Worm (Caenorhabditis elegans) whole organism, L2 larva: ENCODE measurements around the gene C17F4.3.
"Not testable (repeated sequence)": the region's sequence is repeated elsewhere in the genome, so short reads cannot be mapped to it uniquely, and the experiment has no call there.

Experiments
- C34F6.9 ChIP-seq: fragments of 150-350 bp; optimal IDR thresholded peaks from 2 replicates; lab custom pipeline; 2014; ENCODE audit warnings: missing biosample characterization, missing genetic modification characterization
- F13H6.1 ChIP-seq: sonication (generic microtip); optimal IDR thresholded peaks from 2 replicates; lab custom pipeline; 2016; ENCODE audit warnings: missing genetic modification characterization, missing compliant biosample characterization
- R02D3.7 ChIP-seq: fragments of 150-350 bp; optimal IDR thresholded peaks from 2 replicates; lab custom pipeline; 2014; ENCODE audit warnings: missing biosample characterization, missing genetic modification characterization
- Y55F3AM.14 ChIP-seq: fragments of 200-800 bp; sonication (Bioruptor generic); optimal IDR thresholded peaks from 2 replicates; lab custom pipeline; 2018; ENCODE audit warnings: mild to moderate bottlenecking, missing genetic modification characterization, missing compliant biosample characterization
- aly-2 ChIP-seq: fragments of 150-350 bp; optimal IDR thresholded peaks from 2 replicates; lab custom pipeline; 2014; ENCODE audit warnings: missing biosample characterization, missing genetic modification characterization
- ama-1 ChIP-seq: fragments of 150-350 bp; optimal IDR thresholded peaks from 2 replicates; lab custom pipeline; 2018; ENCODE audit warnings: inconsistent platforms
- blmp-1 ChIP-seq: sonication (generic microtip); optimal IDR thresholded peaks from 2 replicates; lab custom pipeline; 2017; ENCODE audit warnings: missing genetic modification characterization, mild to moderate bottlenecking, missing compliant biosample characterization, antibody characterized with exemption, moderate library complexity; ENCODE audit not compliant: insufficient read depth
- ceh-16 ChIP-seq: fragments of 150-350 bp; optimal IDR thresholded peaks from 2 replicates; lab custom pipeline; 2014; ENCODE audit warnings: missing biosample characterization, missing genetic modification characterization
- crh-2 ChIP-seq: sonication (generic microtip); optimal IDR thresholded peaks from 2 replicates; lab custom pipeline; 2017; ENCODE audit warnings: missing biosample characterization, missing genetic modification characterization
- elt-3 ChIP-seq: sonication (generic microtip); optimal IDR thresholded peaks from 2 replicates; lab custom pipeline; 2017; ENCODE audit warnings: missing biosample characterization, missing genetic modification characterization
- gmeb-1 ChIP-seq: fragments of 150-350 bp; optimal IDR thresholded peaks from 2 replicates; lab custom pipeline; 2014; ENCODE audit warnings: missing biosample characterization, missing genetic modification characterization
- lin-11 ChIP-seq: fragments of 150-350 bp; sonication (generic microtip); optimal IDR thresholded peaks from 2 replicates; lab custom pipeline; 2014; ENCODE audit warnings: missing biosample characterization, missing genetic modification characterization, inconsistent platforms, mixed read lengths
- lin-13 ChIP-seq: fragments of 150-350 bp; optimal IDR thresholded peaks from 2 replicates; lab custom pipeline; 2014; ENCODE audit warnings: missing biosample characterization, missing genetic modification reagents, missing genetic modification characterization
- lin-39 ChIP-seq: fragments of 150-350 bp; optimal IDR thresholded peaks from 2 replicates; lab custom pipeline; 2014; ENCODE audit warnings: missing biosample characterization, missing genetic modification reagents, missing genetic modification characterization
- lsy-2 ChIP-seq, 2 experiments: fragments of 150-350 bp in 1 of 2; sonication (generic microtip) in 1 of 2; optimal IDR thresholded peaks; 2 replicates each; lab custom pipeline; 2014 to 2017; ENCODE audit warnings: missing biosample characterization in 2 of 2, missing genetic modification characterization in 2 of 2
- mab-5 ChIP-seq: fragments of 150-350 bp; optimal IDR thresholded peaks from 2 replicates; lab custom pipeline; 2014; ENCODE audit warnings: missing biosample characterization, missing genetic modification characterization
- mbf-1 ChIP-seq: sonication (generic microtip); optimal IDR thresholded peaks from 2 replicates; lab custom pipeline; 2017; ENCODE audit warnings: missing biosample characterization, missing genetic modification characterization
- nhr-10 ChIP-seq: sonication (generic microtip); optimal IDR thresholded peaks from 2 replicates; lab custom pipeline; 2017; ENCODE audit warnings: missing biosample characterization, missing genetic modification characterization
- nhr-12 ChIP-seq: fragments of 150-350 bp; optimal IDR thresholded peaks from 2 replicates; lab custom pipeline; 2014; ENCODE audit warnings: missing biosample characterization, missing genetic modification characterization
- nhr-129 ChIP-seq: fragments of 150-350 bp; optimal IDR thresholded peaks from 2 replicates; lab custom pipeline; 2014; ENCODE audit warnings: missing biosample characterization, missing genetic modification characterization
- nhr-25 ChIP-seq: fragments of 150-350 bp; sonication (generic microtip); optimal IDR thresholded peaks from 3 replicates; lab custom pipeline; 2014; ENCODE audit warnings: missing biosample characterization, missing genetic modification characterization
- nhr-6 ChIP-seq: fragments of 150-350 bp; optimal IDR thresholded peaks from 2 replicates; lab custom pipeline; 2014; ENCODE audit warnings: missing biosample characterization, missing genetic modification characterization
- nhr-77 ChIP-seq: fragments of 150-350 bp; optimal IDR thresholded peaks from 2 replicates; lab custom pipeline; 2014; ENCODE audit warnings: missing biosample characterization, missing genetic modification characterization
- peb-1 ChIP-seq: fragments of 150-350 bp; optimal IDR thresholded peaks from 2 replicates; lab custom pipeline; 2014; ENCODE audit warnings: missing biosample characterization, missing genetic modification characterization
- sem-4 ChIP-seq: fragments of 150-350 bp; optimal IDR thresholded peaks from 2 replicates; lab custom pipeline; 2014; ENCODE audit warnings: missing biosample characterization, missing genetic modification reagents, missing genetic modification characterization
- skn-1 ChIP-seq: sonication (generic microtip); optimal IDR thresholded peaks from 2 replicates; lab custom pipeline; 2017; ENCODE audit warnings: missing biosample characterization, missing genetic modification characterization
- sma-3 ChIP-seq: sonication (generic microtip); optimal IDR thresholded peaks from 2 replicates; lab custom pipeline; 2016; ENCODE audit warnings: missing genetic modification reagents, missing genetic modification characterization, missing compliant biosample characterization
- sma-9 ChIP-seq, 2 experiments: fragments of 150-350 bp in 1 of 2; sonication (generic microtip) in 1 of 2; optimal IDR thresholded peaks; 2 replicates each; lab custom pipeline; 2014 to 2016; ENCODE audit warnings: missing genetic modification characterization in 2 of 2, mild to moderate bottlenecking in 1 of 2, missing biosample characterization in 1 of 2, missing compliant biosample characterization in 1 of 2, missing genetic modification reagents in 1 of 2, moderate library complexity in 1 of 2
- snpc-4 ChIP-seq: fragments of 150-350 bp; optimal IDR thresholded peaks from 2 replicates; lab custom pipeline; 2014; ENCODE audit warnings: missing biosample characterization, missing genetic modification characterization
- unc-39 ChIP-seq: fragments of 150-350 bp; optimal IDR thresholded peaks from 2 replicates; lab custom pipeline; 2014; ENCODE audit warnings: missing biosample characterization, missing genetic modification characterization
- unc-55 ChIP-seq: fragments of 150-350 bp; sonication (generic microtip); optimal IDR thresholded peaks from 3 replicates; lab custom pipeline; 2014; ENCODE audit warnings: missing biosample characterization, missing genetic modification reagents, missing genetic modification characterization
- unc-62 ChIP-seq: fragments of 150-350 bp; optimal IDR thresholded peaks from 2 replicates; lab custom pipeline; 2014; ENCODE audit warnings: missing biosample characterization, missing genetic modification reagents, missing genetic modification characterization
- zag-1 ChIP-seq: fragments of 150-350 bp; optimal IDR thresholded peaks from 2 replicates; lab custom pipeline; 2014; ENCODE audit warnings: missing biosample characterization, missing genetic modification characterization
- ztf-1 ChIP-seq: fragments of 200-800 bp; sonication (Bioruptor generic); conservative IDR thresholded peaks from 2 replicates; pipeline ENCODE4 v1.3.6; 2022; ENCODE audit warnings: missing genetic modification characterization, missing compliant biosample characterization
- ztf-11 ChIP-seq: sonication (generic microtip); optimal IDR thresholded peaks from 2 replicates; lab custom pipeline; 2017; ENCODE audit warnings: missing biosample characterization, missing genetic modification characterization
- ztf-4 ChIP-seq: fragments of 150-350 bp; optimal IDR thresholded peaks from 2 replicates; lab custom pipeline; 2014; ENCODE audit warnings: missing biosample characterization, missing genetic modification characterization

C17F4.3 gene

DNA sequence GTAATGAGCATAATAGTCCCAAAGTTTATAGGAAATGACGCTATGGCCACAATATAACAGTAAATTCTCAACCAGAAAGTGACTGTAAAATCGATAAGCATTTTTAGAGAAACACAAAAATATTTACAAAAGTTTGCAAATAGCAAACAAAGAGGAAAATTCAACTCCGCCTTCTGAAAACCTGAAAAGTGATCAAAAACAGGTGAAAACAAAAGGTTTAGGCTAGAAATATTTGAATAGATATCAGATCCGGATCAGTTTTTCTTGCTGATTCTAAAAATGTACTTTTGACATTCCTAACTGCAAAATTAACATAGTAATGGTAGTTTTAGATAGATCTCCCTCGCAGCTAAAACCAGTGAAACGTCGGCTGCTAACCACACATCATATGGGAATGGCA is 41.3 kb upstream of the C17F4.3 start, which contains the start of gene sri-51:
Gene sri-51 (minus strand): TSS at position 101 of the 400 bp plus-strand sequence.
- TF ChIP-seq crh-2 (tag; lab: Kevin White, UChicago), result no peak
- no peak for TF ChIP-seq C34F6.9 (tag; lab: Kevin White, UChicago)
- TF ChIP-seq Y55F3AM.14 (GFP tag; lab: Kevin White, UChicago), result no peak
- TF ChIP-seq nhr-10 (tag; lab: Kevin White, UChicago), result no peak
- TF ChIP-seq sma-9 (GFP tag; optimal IDR thresholded peaks at IDR 0.05; lab: Kevin White, UChicago), result no peak
- no peak for TF ChIP-seq sma-9 (tag; optimal IDR thresholded peaks at IDR 0.05; lab: Kevin White, UChicago)
- TF ChIP-seq skn-1 (tag; lab: Kevin White, UChicago), result no peak
- TF ChIP-seq ztf-11 (tag; lab: Kevin White, UChicago), result no peak
- TF ChIP-seq peb-1 (tag; lab: Kevin White, UChicago), result no peak
- TF ChIP-seq gmeb-1, result no peak
- no peak for TF ChIP-seq unc-62 (GFP tag; lab: Kevin White, UChicago)
- TF ChIP-seq sem-4, result no peak

ce11 chrII:3201242-3201641 is 39.1 kb upstream of the C17F4.3 start, which contains the start of gene sri-48:
Gene sri-48 (minus strand): TSS chrII:3201342.
- TF ChIP-seq snpc-4; lin-11; blmp-1 (tag; lab: Kevin White, UChicago): not testable (repeated sequence)

ce11 chrII:3202519-3202918 is 37.8 kb upstream of the C17F4.3 start, which contains the start of gene sri-53:
Gene sri-53 (minus strand): TSS chrII:3202619.
- TF ChIP-seq unc-55 (no peak), F13H6.1 (tag; lab: Kevin White, UChicago) (no peak), mab-5 (tag; lab: Kevin White, UChicago) (no peak), sma-9 (GFP tag; optimal IDR thresholded peaks at IDR 0.05; lab: Kevin White, UChicago) (no peak), sma-9 (tag; optimal IDR thresholded peaks at IDR 0.05; lab: Kevin White, UChicago) (no peak), R02D3.7 (tag; lab: Kevin White, UChicago) (no peak), blmp-1 (tag; lab: Kevin White, UChicago) (no peak), lsy-2 (tag; optimal IDR thresholded peaks at IDR 0.05; lab: Kevin White, UChicago) (no peak), elt-3 (tag; lab: Kevin White, UChicago) (no peak), nhr-77 (tag; lab: Kevin White, UChicago) (no peak), lin-13 (GFP tag; lab: Kevin White, UChicago) (no peak), Y55F3AM.14 (GFP tag; lab: Kevin White, UChicago) (no peak), crh-2 (tag; lab: Kevin White, UChicago) (no peak), ztf-1 (GFP tag; lab: Robert Waterston, UW) (no peak), nhr-6 (tag; lab: Kevin White, UChicago) (no peak), nhr-25 (tag; lab: Kevin White, UChicago) (no peak), sma-3 (GFP tag; lab: Kevin White, UChicago) (no peak), zag-1 (tag; lab: Kevin White, UChicago) (no peak), unc-62 (GFP tag; lab: Kevin White, UChicago) (no peak), skn-1 (tag; lab: Kevin White, UChicago) (no peak)
- TF ChIP-seq, all 48 proteins: peak for 0

- TF ChIP-seq ztf-1 (GFP tag; lab: Robert Waterston, UW), result no peak
- no peak for TF ChIP-seq Y55F3AM.14 (GFP tag; lab: Kevin White, UChicago)
- TF ChIP-seq skn-1 (tag; lab: Kevin White, UChicago), result no peak
- no peak for TF ChIP-seq ztf-4 (tag; lab: Kevin White, UChicago)
- TF ChIP-seq blmp-1 (tag; lab: Kevin White, UChicago), result no peak
- TF ChIP-seq nhr-129 (tag; lab: Kevin White, UChicago), result no peak
- no peak for TF ChIP-seq F13H6.1 (tag; lab: Kevin White, UChicago)
- no peak for TF ChIP-seq ceh-16 (tag; lab: Kevin White, UChicago)
Measured at ce11 chrII:3203415-3203814, 36.9 kb upstream of the C17F4.3 start, which contains the start of gene sri-50. Gene sri-50 (plus strand): TSS chrII:3203715.

DNA sequence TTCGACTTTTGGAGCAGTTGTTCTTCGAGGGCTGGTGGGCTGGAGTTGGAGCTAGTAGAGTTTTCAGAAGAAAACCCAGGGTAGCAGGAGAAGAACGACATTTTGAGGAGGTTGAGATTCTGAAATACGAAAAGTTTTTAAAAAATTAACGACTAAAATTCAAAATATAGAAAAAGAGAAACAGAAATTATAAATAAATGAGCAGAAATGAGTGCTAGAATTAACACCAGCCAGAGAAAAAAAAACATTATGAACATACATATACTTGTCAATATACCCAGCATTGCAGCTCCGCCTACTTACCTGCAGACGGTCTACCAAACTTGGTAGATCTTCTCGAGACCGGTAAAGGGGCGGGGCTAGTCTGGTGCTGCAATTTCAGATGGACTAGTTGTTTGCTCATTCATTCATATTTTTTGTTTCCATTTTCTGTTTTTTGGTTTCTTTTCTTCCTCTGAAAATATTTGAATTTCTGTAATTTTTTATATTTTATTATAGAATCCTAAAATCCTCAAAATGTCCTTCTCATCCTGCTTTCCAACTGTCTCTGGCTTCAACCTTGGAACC is 33.8 kb upstream of the C17F4.3 start, which contains the start of the genes ZC239.20 and ZC239.21:
Gene ZC239.20 (minus strand): TSS at position 101 of the 567 bp plus-strand sequence.
Gene ZC239.21 (plus strand): TSS at position 517 of the 567 bp plus-strand sequence.
- no peak for TF ChIP-seq R02D3.7 (tag; lab: Kevin White, UChicago)
- TF ChIP-seq unc-39 (tag; lab: Kevin White, UChicago), result no peak
- no peak for TF ChIP-seq snpc-4
- TF ChIP-seq F13H6.1 (tag; lab: Kevin White, UChicago), result no peak
- TF ChIP-seq unc-55, result no peak
- TF ChIP-seq lsy-2 (tag; optimal IDR thresholded peaks at IDR 0.05; lab: Kevin White, UChicago), result no peak
- no peak for TF ChIP-seq mbf-1 (tag; lab: Kevin White, UChicago)
- no peak for TF ChIP-seq lin-39 (tag; lab: Kevin White, UChicago)
- no peak for TF ChIP-seq nhr-129 (tag; lab: Kevin White, UChicago)
- no peak for TF ChIP-seq elt-3 (tag; lab: Kevin White, UChicago)
- no peak for TF ChIP-seq ama-1 (lab: Kevin White, UChicago)
- TF ChIP-seq nhr-12 (tag; lab: Kevin White, UChicago), result no peak
- no peak for TF ChIP-seq aly-2 (tag; lab: Kevin White, UChicago)
- no peak for TF ChIP-seq unc-62 (GFP tag; lab: Kevin White, UChicago)
- TF ChIP-seq nhr-77 (tag; lab: Kevin White, UChicago), result no peak
- TF ChIP-seq sem-4, result no peak
